Worm (Caenorhabditis elegans) whole organism, L3 larva: ENCODE results near the gene dmd-6.
A peak's percentile ranks its signal among the peaks of the same experiment; 100 is the strongest.

Experiments used
- R02D3.7 ChIP-seq: fragments of 150-350 bp; optimal IDR thresholded peaks from 2 replicates; lab custom pipeline; 2014; ENCODE audit warnings: missing biosample characterization, missing genetic modification characterization
- ZK546.5 ChIP-seq: sonication (generic microtip); optimal IDR thresholded peaks from 2 replicates; lab custom pipeline; 2017; ENCODE audit warnings: missing biosample characterization, missing genetic modification characterization
- ama-1 ChIP-seq: fragments of 150-350 bp; optimal IDR thresholded peaks from 2 replicates; lab custom pipeline; 2018
- ceh-16 ChIP-seq: sonication (generic microtip); optimal IDR thresholded peaks from 2 replicates; lab custom pipeline; 2017; ENCODE audit warnings: missing biosample characterization, missing genetic modification characterization
- ceh-28 ChIP-seq: fragments of 150-350 bp; optimal IDR thresholded peaks from 2 replicates; lab custom pipeline; 2014; ENCODE audit warnings: missing biosample characterization, missing genetic modification reagents, missing genetic modification characterization
- ceh-82 ChIP-seq: fragments of 150-350 bp; optimal IDR thresholded peaks from 2 replicates; lab custom pipeline; 2014; ENCODE audit warnings: missing biosample characterization, missing genetic modification characterization
- ceh-9 ChIP-seq: sonication (generic microtip); optimal IDR thresholded peaks from 2 replicates; lab custom pipeline; 2018; ENCODE audit warnings: missing biosample characterization, missing genetic modification characterization
- daf-12 ChIP-seq: fragments of 150-350 bp; optimal IDR thresholded peaks from 2 replicates; lab custom pipeline; 2014; ENCODE audit warnings: missing biosample characterization, missing genetic modification reagents, missing genetic modification characterization
- egl-27 ChIP-seq: sonication (generic microtip); optimal IDR thresholded peaks from 4 replicates; lab custom pipeline; 2017; ENCODE audit warnings: missing biosample characterization, missing genetic modification reagents, missing genetic modification characterization
- egl-5 ChIP-seq: fragments of 150-350 bp; optimal IDR thresholded peaks from 2 replicates; lab custom pipeline; 2017; ENCODE audit warnings: missing biosample characterization, missing genetic modification reagents, missing genetic modification characterization, inconsistent platforms
- elt-2 ChIP-seq: sonication (generic microtip); optimal IDR thresholded peaks from 2 replicates; lab custom pipeline; 2016; ENCODE audit warnings: missing genetic modification reagents, mild to moderate bottlenecking, missing genetic modification characterization, missing compliant biosample characterization
- elt-3 ChIP-seq, 3 experiments: fragments of 150-350 bp in 1 of 3; sonication (generic microtip) in 2 of 3; optimal IDR thresholded peaks; 2 replicates in 2 of 3; 4 replicates in 1 of 3; lab custom pipeline; 2014 to 2017; ENCODE audit warnings: missing biosample characterization in 3 of 3, missing genetic modification characterization in 3 of 3
- eor-1 ChIP-seq, 2 experiments: fragments of 150-350 bp; optimal IDR thresholded peaks; 2 replicates each; lab custom pipeline; 2014 to 2018; ENCODE audit warnings: missing biosample characterization in 2 of 2, missing genetic modification characterization in 2 of 2
- fkh-10 ChIP-seq: sonication (generic microtip); optimal IDR thresholded peaks from 2 replicates; lab custom pipeline; 2017; ENCODE audit warnings: missing biosample characterization, missing genetic modification reagents, missing genetic modification characterization
- fkh-2 ChIP-seq: fragments of 150-350 bp; optimal IDR thresholded peaks from 2 replicates; lab custom pipeline; 2014; ENCODE audit warnings: missing biosample characterization, missing genetic modification reagents, missing genetic modification characterization
- fos-1 ChIP-seq: fragments of 150-350 bp; optimal IDR thresholded peaks from 2 replicates; lab custom pipeline; 2014; ENCODE audit warnings: missing biosample characterization, missing genetic modification characterization
- hmg-11 ChIP-seq: sonication (generic microtip); optimal IDR thresholded peaks from 2 replicates; lab custom pipeline; 2016; ENCODE audit warnings: missing genetic modification characterization, missing compliant biosample characterization
- jun-1 ChIP-seq: fragments of 150-350 bp; optimal IDR thresholded peaks from 2 replicates; lab custom pipeline; 2014; ENCODE audit warnings: missing biosample characterization, missing genetic modification reagents, missing genetic modification characterization
- lin-15B ChIP-seq: fragments of 150-350 bp; optimal IDR thresholded peaks from 2 replicates; lab custom pipeline; 2014; ENCODE audit warnings: missing biosample characterization, missing genetic modification characterization
- lsy-12 ChIP-seq: sonication (generic microtip); optimal IDR thresholded peaks from 2 replicates; lab custom pipeline; 2016; ENCODE audit warnings: mild to moderate bottlenecking, missing genetic modification characterization, missing compliant biosample characterization
- mdl-1 ChIP-seq: fragments of 150-350 bp; optimal IDR thresholded peaks from 2 replicates; lab custom pipeline; 2014; ENCODE audit warnings: missing biosample characterization, missing genetic modification characterization
- mml-1 ChIP-seq: fragments of 150-350 bp; sonication (generic microtip); optimal IDR thresholded peaks from 3 replicates; lab custom pipeline; 2014; ENCODE audit warnings: missing biosample characterization, missing genetic modification characterization
- nfya-1 ChIP-seq: sonication (generic microtip); optimal IDR thresholded peaks from 2 replicates; lab custom pipeline; 2017; ENCODE audit warnings: missing genetic modification characterization, mild to moderate bottlenecking, missing compliant biosample characterization, antibody characterized with exemption, moderate library complexity; ENCODE audit not compliant: insufficient read depth
- nhr-11 ChIP-seq: fragments of 150-350 bp; optimal IDR thresholded peaks from 2 replicates; lab custom pipeline; 2014; ENCODE audit warnings: missing biosample characterization, missing genetic modification characterization
- nhr-12 ChIP-seq: fragments of 150-350 bp; optimal IDR thresholded peaks from 2 replicates; lab custom pipeline; 2014; ENCODE audit warnings: missing biosample characterization, missing genetic modification characterization
- nhr-23 ChIP-seq: fragments of 150-350 bp; optimal IDR thresholded peaks from 2 replicates; lab custom pipeline; 2014; ENCODE audit warnings: missing biosample characterization, missing genetic modification reagents, missing genetic modification characterization
- nhr-237 ChIP-seq: fragments of 150-350 bp; optimal IDR thresholded peaks from 2 replicates; lab custom pipeline; 2014; ENCODE audit warnings: missing biosample characterization, missing genetic modification characterization
- nhr-25 ChIP-seq: sonication (generic microtip); optimal IDR thresholded peaks from 2 replicates; lab custom pipeline; 2017; ENCODE audit warnings: missing biosample characterization, missing genetic modification characterization
- nhr-28 ChIP-seq: fragments of 150-350 bp; optimal IDR thresholded peaks from 2 replicates; lab custom pipeline; 2014; ENCODE audit warnings: missing biosample characterization, missing genetic modification characterization
- nhr-43 ChIP-seq: sonication (generic microtip); optimal IDR thresholded peaks from 2 replicates; lab custom pipeline; 2016; ENCODE audit warnings: mild to moderate bottlenecking, missing genetic modification characterization, missing compliant biosample characterization; ENCODE audit not compliant: poor library complexity, severe bottlenecking
- nhr-67 ChIP-seq: fragments of 150-350 bp; optimal IDR thresholded peaks from 2 replicates; lab custom pipeline; 2014; ENCODE audit warnings: missing biosample characterization, missing genetic modification characterization
- nhr-76 ChIP-seq: fragments of 150-350 bp; sonication (generic microtip); optimal IDR thresholded peaks from 5 replicates; lab custom pipeline; 2014; ENCODE audit warnings: missing biosample characterization, missing genetic modification characterization
- nhr-77 ChIP-seq: fragments of 150-350 bp; optimal IDR thresholded peaks from 2 replicates; lab custom pipeline; 2014; ENCODE audit warnings: missing biosample characterization, missing genetic modification characterization
- pha-4 ChIP-seq: fragments of 150-350 bp; optimal IDR thresholded peaks from 2 replicates; lab custom pipeline; 2014; ENCODE audit warnings: missing biosample characterization, missing genetic modification reagents, missing genetic modification characterization
- pqm-1 ChIP-seq: fragments of 150-350 bp; optimal IDR thresholded peaks from 2 replicates; lab custom pipeline; 2017; ENCODE audit warnings: missing biosample characterization, missing genetic modification characterization, inconsistent platforms
- skn-1 ChIP-seq: fragments of 150-350 bp; optimal IDR thresholded peaks from 2 replicates; lab custom pipeline; 2014; ENCODE audit warnings: missing biosample characterization, missing genetic modification characterization
- snpc-4 ChIP-seq: fragments of 150-350 bp; optimal IDR thresholded peaks from 2 replicates; lab custom pipeline; 2014; ENCODE audit warnings: missing biosample characterization, missing genetic modification characterization
- tbx-2 ChIP-seq: sonication (generic microtip); optimal IDR thresholded peaks from 2 replicates; lab custom pipeline; 2016; ENCODE audit warnings: mild to moderate bottlenecking, missing genetic modification characterization, missing compliant biosample characterization
- unc-39 ChIP-seq: sonication (generic microtip); optimal IDR thresholded peaks from 4 replicates; lab custom pipeline; 2017; ENCODE audit warnings: missing biosample characterization, missing genetic modification characterization
- unc-62 ChIP-seq: fragments of 150-350 bp; sonication (generic microtip); optimal IDR thresholded peaks from 4 replicates; lab custom pipeline; 2014; ENCODE audit warnings: missing biosample characterization, missing genetic modification reagents, missing genetic modification characterization
- ztf-11 ChIP-seq: fragments of 150-350 bp; optimal IDR thresholded peaks from 2 replicates; lab custom pipeline; 2014; ENCODE audit warnings: missing biosample characterization, missing genetic modification characterization
- ztf-4 ChIP-seq: fragments of 150-350 bp; optimal IDR thresholded peaks from 2 replicates; lab custom pipeline; 2014; ENCODE audit warnings: missing biosample characterization, missing genetic modification characterization

Gene dmd-6

DNA sequence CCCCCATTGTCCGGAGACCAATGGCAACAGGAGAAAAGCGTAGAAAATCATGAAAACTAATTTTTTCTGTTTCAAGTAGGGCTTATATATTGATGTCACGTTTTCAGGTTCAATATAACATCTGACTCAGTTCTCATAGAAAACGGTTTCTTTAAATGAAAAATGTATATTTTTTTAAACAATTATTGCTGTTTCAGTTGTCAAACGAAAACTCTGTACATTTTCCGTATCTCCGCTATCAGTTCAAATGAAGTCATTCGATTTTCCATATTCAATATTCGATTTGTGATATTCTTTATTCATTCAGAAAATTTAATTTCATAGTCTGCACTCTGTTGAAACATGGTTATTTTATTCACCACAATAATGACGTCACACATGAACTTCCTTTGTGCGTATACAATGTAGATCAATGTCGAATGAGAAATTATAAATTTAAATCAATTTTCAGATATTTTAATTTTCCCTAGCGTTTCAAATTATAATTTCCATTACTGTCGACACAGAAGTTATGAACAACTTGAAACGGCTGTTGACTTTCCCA, 37.7 kb upstream of the dmd-6 start, which contains the start of gene Y57G11B.8:
TSS of gene Y57G11B.8 (minus strand) at position 51 of the 544 bp plus-strand sequence.
- no peak for TF ChIP-seq fkh-10 (GFP tag; lab: Kevin White, UChicago)
- TF ChIP-seq pqm-1 (tag; lab: Kevin White, UChicago): no peak
- TF ChIP-seq ceh-16 (tag; lab: Kevin White, UChicago): no peak
- TF ChIP-seq ZK546.5 (tag; lab: Kevin White, UChicago): no peak
- no peak for TF ChIP-seq elt-2
- no peak for TF ChIP-seq nhr-43 (tag; lab: Kevin White, UChicago)
- no peak for TF ChIP-seq ceh-28 (tag; lab: Kevin White, UChicago)
- TF ChIP-seq pha-4: no peak
- no peak for TF ChIP-seq nhr-77 (tag; lab: Kevin White, UChicago)
- no peak for TF ChIP-seq egl-27 (tag; lab: Kevin White, UChicago)

DNA sequence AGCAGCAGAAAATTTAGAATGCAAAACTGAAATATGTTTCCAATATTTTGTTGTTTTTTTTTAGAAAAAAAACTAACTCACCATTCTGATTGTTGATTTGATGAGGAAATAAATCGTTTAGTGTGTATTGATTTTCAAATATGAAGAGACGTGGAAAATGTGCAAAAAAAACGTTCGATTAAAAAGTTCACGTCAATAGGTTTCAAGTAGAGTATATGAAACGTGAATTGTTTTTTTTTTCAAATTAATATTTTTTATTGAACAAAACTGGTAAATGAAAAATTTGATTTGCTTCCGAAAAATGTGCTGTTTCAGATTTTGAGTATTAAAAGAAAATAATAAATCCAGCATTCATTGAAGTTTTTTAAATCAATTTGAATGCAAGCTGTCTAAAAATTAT, 35.5 kb upstream of the dmd-6 start, which contains the start of gene irld-18:
TSS of gene irld-18 (minus strand) at position 101 of the 400 bp plus-strand sequence.
- TF ChIP-seq nhr-43 (tag; lab: Kevin White, UChicago) (no peak), ceh-16 (tag; lab: Kevin White, UChicago) (no peak), mml-1 (tag; lab: Kevin White, UChicago) (no peak), snpc-4 (tag; lab: Kevin White, UChicago) (no peak), ceh-82 (tag; lab: Kevin White, UChicago) (no peak), lin-15B (tag; lab: Kevin White, UChicago) (no peak), nhr-237 (no peak), unc-39 (tag; lab: Kevin White, UChicago) (no peak), ztf-11 (tag; lab: Kevin White, UChicago) (no peak), daf-12 (tag; lab: Kevin White, UChicago) (no peak), ztf-4 (tag; lab: Kevin White, UChicago) (no peak)

DNA sequence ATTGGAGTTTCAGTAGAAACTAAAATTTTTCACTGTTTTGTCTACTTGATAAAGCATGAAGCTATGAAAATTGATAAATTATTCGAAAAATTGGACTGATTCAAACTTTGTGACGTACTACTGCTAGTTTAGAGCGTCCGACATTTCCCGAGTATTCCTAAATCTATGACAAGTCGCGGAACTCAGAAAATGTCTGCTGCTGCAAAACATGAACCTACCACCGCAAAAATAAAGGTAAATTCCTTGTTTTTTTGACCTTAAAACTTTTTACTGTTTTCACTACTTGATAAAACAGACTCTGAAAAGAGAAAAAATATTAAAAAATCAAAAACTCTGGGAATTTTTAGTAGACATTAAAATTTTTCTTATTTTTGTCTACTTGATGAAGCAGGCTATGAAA, 29.6 kb upstream of the dmd-6 start:
- TF ChIP-seq fos-1 (tag; lab: Kevin White, UChicago) (no peak), hmg-11 (tag; lab: Kevin White, UChicago) (no peak)
- TF ChIP-seq, all 47 proteins: peak for 0

DNA sequence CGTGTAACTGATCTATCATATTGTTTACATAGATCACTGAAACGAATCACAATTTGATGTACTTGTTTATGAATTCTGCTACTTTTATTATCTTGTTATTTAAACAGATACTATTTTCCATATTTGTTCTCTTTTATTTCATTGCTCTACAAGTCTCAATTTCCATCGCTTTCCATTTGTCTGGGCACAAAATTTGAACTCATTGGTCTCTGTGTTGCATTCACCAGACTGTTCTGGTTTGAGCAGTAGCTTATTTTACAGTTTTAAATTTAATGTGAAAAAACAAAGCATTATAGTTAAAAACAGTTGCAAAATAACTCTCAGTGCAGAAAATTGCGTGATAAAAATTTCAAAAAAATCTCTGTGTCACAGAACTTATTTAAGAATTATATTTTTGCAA, 28.8 kb upstream of the dmd-6 start:
- TF ChIP-seq eor-1 (tag; optimal IDR thresholded peaks at IDR 0.05; lab: Kevin White, UChicago): no peak
- no peak for TF ChIP-seq hmg-11 (tag; lab: Kevin White, UChicago)
- TF ChIP-seq nhr-76 (tag; lab: Kevin White, UChicago): no peak
- TF ChIP-seq ztf-4 (tag; lab: Kevin White, UChicago): no peak
- TF ChIP-seq egl-5 (tag; lab: Kevin White, UChicago): no peak
- TF ChIP-seq nhr-67 (tag; lab: Kevin White, UChicago): no peak
- no peak for TF ChIP-seq nhr-237
- no peak for TF ChIP-seq snpc-4 (tag; lab: Kevin White, UChicago)
- TF ChIP-seq mml-1 (tag; lab: Kevin White, UChicago): no peak
- no peak for TF ChIP-seq egl-27 (tag; lab: Kevin White, UChicago)
- TF ChIP-seq unc-62 (GFP tag; lab: Kevin White, UChicago): no peak
- TF ChIP-seq fkh-2 (tag; lab: Kevin White, UChicago): no peak
- no peak for TF ChIP-seq pha-4
- TF ChIP-seq elt-2: no peak
- no peak for TF ChIP-seq nhr-23
- TF ChIP-seq elt-3 (tag; optimal IDR thresholded peaks at IDR 0.05; lab: Kevin White, UChicago): no peak

- peak; percentile 78 for TF ChIP-seq ceh-28 (tag; lab: Kevin White, UChicago)
- TF ChIP-seq nhr-28 (tag; lab: Kevin White, UChicago): peak; percentile 84
- no peak for TF ChIP-seq nhr-12
- TF ChIP-seq pqm-1 (tag; lab: Kevin White, UChicago): peak; percentile 100
- no peak for TF ChIP-seq lsy-12
- peak; percentile 97 for TF ChIP-seq jun-1 (tag; lab: Kevin White, UChicago)
- no peak for TF ChIP-seq ama-1
- TF ChIP-seq nhr-43 (tag; lab: Kevin White, UChicago): peak; percentile 95
- peak; percentile 96 for TF ChIP-seq pha-4
- TF ChIP-seq elt-3 (tag; optimal IDR thresholded peaks at IDR 0.05; lab: Kevin White, UChicago): peak; percentile 54 to 95 (median 88)
- TF ChIP-seq elt-2: peak; percentile 100
- peak; percentile 97 for TF ChIP-seq nhr-23
- TF ChIP-seq skn-1 (tag; lab: Kevin White, UChicago): peak; percentile 94
- TF ChIP-seq R02D3.7 (tag; lab: Kevin White, UChicago): peak; percentile 67
- TF ChIP-seq lin-15B (tag; lab: Kevin White, UChicago): no peak
- TF ChIP-seq unc-62 (GFP tag; lab: Kevin White, UChicago): peak; percentile 39
- peak; percentile 86 for TF ChIP-seq mdl-1 (tag; lab: Kevin White, UChicago)
- TF ChIP-seq ceh-9 (tag; lab: Kevin White, UChicago): no peak
- no peak for TF ChIP-seq nhr-11 (tag; lab: Kevin White, UChicago)
- no peak for TF ChIP-seq daf-12 (tag; lab: Kevin White, UChicago)
- peak; percentile 44 for TF ChIP-seq snpc-4 (tag; lab: Kevin White, UChicago)
- no peak for TF ChIP-seq mml-1 (tag; lab: Kevin White, UChicago)
- peak; percentile 95 for TF ChIP-seq nfya-1 (tag; lab: Kevin White, UChicago)
- peak; percentile 93 for TF ChIP-seq nhr-25 (tag; lab: Kevin White, UChicago)
- peak; percentile 58 for TF ChIP-seq tbx-2
- TF ChIP-seq nhr-76 (tag; lab: Kevin White, UChicago): peak; percentile 83
- peak; percentile 83 for TF ChIP-seq fos-1 (tag; lab: Kevin White, UChicago)
These were observed 22.2 kb upstream of the dmd-6 start for ce11 chrIV:14594249-14594648.
